Worm (Caenorhabditis elegans): ENCODE results near the gene dpy-11.

- TF ChIP-seq unc-39 (tag; optimal IDR thresholded peaks at IDR 0.05) (no peak), nhr-25 (tag; optimal IDR thresholded peaks at IDR 0.05) (no peak), skn-1 (tag; optimal IDR thresholded peaks at IDR 0.05) (no peak), mdl-1 (tag; optimal IDR thresholded peaks at IDR 0.05) (no peak)
Measured at ce11 chrV:6516491-6517304, 1.7 kb upstream of the dpy-11 start, which contains the start of gene mdh-1.

Measured in whole organism, L2 larva.